Worm (Caenorhabditis elegans) whole organism, late embryonic: ENCODE results near the gene W01D2.1.

ENCODE experiments used
- C08G9.2 ChIP-seq: sonication (generic microtip); optimal IDR thresholded peaks from 2 replicates; lab custom pipeline; 2016; ENCODE audit warnings: mild to moderate bottlenecking, missing genetic modification characterization, moderate library complexity, missing compliant biosample characterization
- C38D4.7 ChIP-seq: fragments of 200-800 bp; sonication (Bioruptor generic); optimal IDR thresholded peaks from 2 replicates; lab custom pipeline; 2018; ENCODE audit warnings: mild to moderate bottlenecking, missing genetic modification characterization, moderate library complexity, missing compliant biosample characterization
- K02D7.2 ChIP-seq: sonication (generic microtip); optimal IDR thresholded peaks from 2 replicates; lab custom pipeline; 2017; ENCODE audit warnings: mild to moderate bottlenecking, missing genetic modification characterization, missing compliant biosample characterization
- K09A11.1 ChIP-seq: sonication (generic microtip); optimal IDR thresholded peaks from 2 replicates; lab custom pipeline; 2017; ENCODE audit warnings: antibody characterized with exemption, mild to moderate bottlenecking, missing genetic modification characterization, missing compliant biosample characterization; ENCODE audit not compliant: insufficient read depth
- T23F11.4 ChIP-seq: fragments of 200-800 bp; sonication (Bioruptor generic); optimal IDR thresholded peaks from 2 replicates; lab custom pipeline; 2018; ENCODE audit warnings: mild to moderate bottlenecking, missing genetic modification characterization, missing compliant biosample characterization
- Y22D7AL.16 ChIP-seq: sonication (generic microtip); optimal IDR thresholded peaks from 2 replicates; lab custom pipeline; 2016; ENCODE audit warnings: missing genetic modification characterization, missing compliant biosample characterization
- ahr-1 ChIP-seq: sonication (generic microtip); optimal IDR thresholded peaks from 2 replicates; lab custom pipeline; 2016; ENCODE audit warnings: missing genetic modification characterization, missing compliant biosample characterization
- ama-1 ChIP-seq: fragments of 150-350 bp; optimal IDR thresholded peaks from 2 replicates; lab custom pipeline; 2014
- ceh-18 ChIP-seq: sonication (generic microtip); optimal IDR thresholded peaks from 2 replicates; lab custom pipeline; 2016; ENCODE audit warnings: missing genetic modification characterization, missing compliant biosample characterization
- ceh-2 ChIP-seq: sonication (generic microtip); optimal IDR thresholded peaks from 2 replicates; lab custom pipeline; 2016; ENCODE audit warnings: missing genotype, missing genetic modification characterization, missing compliant biosample characterization
- ceh-22 ChIP-seq: sonication (generic microtip); optimal IDR thresholded peaks from 2 replicates; lab custom pipeline; 2017; ENCODE audit warnings: missing biosample characterization, missing genetic modification characterization
- ceh-24 ChIP-seq: sonication (generic microtip); optimal IDR thresholded peaks from 2 replicates; lab custom pipeline; 2016; ENCODE audit warnings: mild to moderate bottlenecking, missing genetic modification characterization, missing compliant biosample characterization
- ceh-30 ChIP-seq: fragments of 150-350 bp; optimal IDR thresholded peaks from 2 replicates; lab custom pipeline; 2014; ENCODE audit warnings: missing biosample characterization, missing genetic modification characterization
- dmd-4 ChIP-seq: sonication (generic microtip); optimal IDR thresholded peaks from 2 replicates; lab custom pipeline; 2016; ENCODE audit warnings: borderline replicate concordance, missing genetic modification characterization, missing compliant biosample characterization
- dve-1 ChIP-seq: sonication (generic microtip); optimal IDR thresholded peaks from 2 replicates; lab custom pipeline; 2017; ENCODE audit warnings: antibody characterized with exemption, mild to moderate bottlenecking, missing genetic modification characterization, missing compliant biosample characterization
- elt-2 ChIP-seq: sonication (generic microtip); optimal IDR thresholded peaks from 2 replicates; lab custom pipeline; 2016; ENCODE audit warnings: missing genetic modification reagents, missing genetic modification characterization, missing compliant biosample characterization
- fkh-10 ChIP-seq: fragments of 150-350 bp; optimal IDR thresholded peaks from 2 replicates; lab custom pipeline; 2014; ENCODE audit warnings: missing biosample characterization, missing genetic modification reagents, missing genetic modification characterization
- hlh-8 ChIP-seq: sonication (generic microtip); optimal IDR thresholded peaks from 2 replicates; lab custom pipeline; 2016; ENCODE audit warnings: missing genotype, missing genetic modification characterization, missing compliant biosample characterization
- mec-3 ChIP-seq: sonication (generic microtip); optimal IDR thresholded peaks from 2 replicates; lab custom pipeline; 2016; ENCODE audit warnings: borderline replicate concordance, missing genetic modification characterization, missing compliant biosample characterization
- nhr-232 ChIP-seq: sonication (generic microtip); optimal IDR thresholded peaks from 2 replicates; lab custom pipeline; 2016; ENCODE audit warnings: missing genetic modification characterization, missing compliant biosample characterization
- npax-4 ChIP-seq: sonication (generic microtip); optimal IDR thresholded peaks from 2 replicates; lab custom pipeline; 2016; ENCODE audit warnings: missing genetic modification characterization, missing compliant biosample characterization
- odd-2 ChIP-seq: sonication (generic microtip); optimal IDR thresholded peaks from 2 replicates; lab custom pipeline; 2017; ENCODE audit warnings: antibody characterized with exemption, mild to moderate bottlenecking, missing genetic modification characterization, missing compliant biosample characterization
- pag-3 ChIP-seq: sonication (generic microtip); optimal IDR thresholded peaks from 2 replicates; lab custom pipeline; 2016; ENCODE audit warnings: missing compliant biosample characterization, missing genetic modification characterization, borderline replicate concordance
- pat-9 ChIP-seq: fragments of 200-800 bp; sonication (Bioruptor generic); optimal IDR thresholded peaks from 2 replicates; lab custom pipeline; 2018; ENCODE audit warnings: mild to moderate bottlenecking, missing genetic modification characterization, moderate library complexity, missing compliant biosample characterization
- pha-4 ChIP-seq: fragments of 150-350 bp; optimal IDR thresholded peaks from 2 replicates; lab custom pipeline; 2018; ENCODE audit warnings: missing biosample characterization, missing genetic modification reagents, missing genetic modification characterization
- pros-1 ChIP-seq: fragments of 150-350 bp; optimal IDR thresholded peaks from 2 replicates; lab custom pipeline; 2014; ENCODE audit warnings: missing biosample characterization, missing genetic modification reagents, missing genetic modification characterization
- sox-2 ChIP-seq: fragments of 200-800 bp; sonication (Bioruptor generic); IDR thresholded peaks from 2 replicates; pipeline ENCODE4 v1.3.6; 2022; ENCODE audit warnings: missing genetic modification reagents, missing genetic modification characterization, missing compliant biosample characterization
- sox-4 ChIP-seq: sonication (generic microtip); optimal IDR thresholded peaks from 2 replicates; lab custom pipeline; 2017; ENCODE audit warnings: mild to moderate bottlenecking, missing genetic modification characterization, inconsistent platforms, missing compliant biosample characterization
- syd-9 ChIP-seq: sonication (generic microtip); optimal IDR thresholded peaks from 2 replicates; lab custom pipeline; 2016; ENCODE audit warnings: mild to moderate bottlenecking, missing genetic modification characterization, moderate library complexity, missing compliant biosample characterization
- tbx-2 ChIP-seq: sonication (generic microtip); optimal IDR thresholded peaks from 2 replicates; lab custom pipeline; 2016; ENCODE audit warnings: missing genetic modification characterization, missing compliant biosample characterization
- ttx-3 ChIP-seq: sonication (generic microtip); optimal IDR thresholded peaks from 2 replicates; lab custom pipeline; 2016; ENCODE audit warnings: missing genetic modification reagents, missing genetic modification characterization, missing compliant biosample characterization
- unc-3 ChIP-seq, 2 experiments: fragments of 200-800 bp in 1 of 2; sonication (Bioruptor generic) in 1 of 2; sonication (generic microtip) in 1 of 2; conservative IDR thresholded peaks in 1 of 2; optimal IDR thresholded peaks in 1 of 2; 2 replicates each; pipeline versions ENCODE4 v1.3.6 to Lab custom; 2016 to 2022; ENCODE audit warnings: missing compliant biosample characterization in 2 of 2, missing genetic modification characterization in 2 of 2, missing genetic modification reagents in 1 of 2
- unc-86 ChIP-seq: sonication (generic microtip); optimal IDR thresholded peaks from 2 replicates; lab custom pipeline; 2016; ENCODE audit warnings: missing genetic modification characterization, missing compliant biosample characterization

W01D2.1 gene

ce11 chrII:14811472-14811871, 3.8 kb upstream of the W01D2.1 start:
- TF ChIP-seq C08G9.2 (tag; lab: Kevin White, UChicago) (no peak), Y22D7AL.16 (tag; lab: Kevin White, UChicago) (no peak), ceh-18 (tag; lab: Kevin White, UChicago) (no peak), ama-1 (lab: Kevin White, UChicago) (no peak), ceh-2 (no peak), pat-9 (tag; lab: Kevin White, UChicago) (no peak), K02D7.2 (tag; lab: Kevin White, UChicago) (no peak), sox-2 (GFP tag; lab: Robert Waterston, UW) (no peak)

- TF ChIP-seq K09A11.1 (tag; lab: Kevin White, UChicago) (no peak), C38D4.7 (GFP tag; lab: Kevin White, UChicago) (no peak), mec-3 (tag; lab: Kevin White, UChicago) (no peak), pros-1 (no peak), hlh-8 (tag; lab: Kevin White, UChicago) (no peak), ceh-22 (tag; lab: Kevin White, UChicago) (no peak), ahr-1 (tag; lab: Kevin White, UChicago) (no peak), dmd-4 (tag; lab: Kevin White, UChicago) (no peak), pha-4 (tag; lab: Kevin White, UChicago) (no peak)
Measured at ce11 chrII:14812231-14812630, 3.1 kb upstream of the W01D2.1 start, which contains the start of gene osta-3. osta-3 (plus strand) TSS chrII:14812531.

- no peak for TF ChIP-seq unc-86 (tag; lab: Kevin White, UChicago)
- TF ChIP-seq elt-2 (tag; lab: Kevin White, UChicago): peak; percentile 38
Measured at ce11 chrII:14812661-14813060, 2.7 kb upstream of the W01D2.1 start.

ce11 chrII:14813106-14813505, 2.2 kb upstream of the W01D2.1 start:
- TF ChIP-seq tbx-2 (tag; lab: Kevin White, UChicago) (no peak), sox-4 (tag; lab: Kevin White, UChicago) (no peak), ceh-24 (tag; lab: Kevin White, UChicago) (no peak), T23F11.4 (GFP tag; lab: Kevin White, UChicago) (no peak), unc-86 (tag; lab: Kevin White, UChicago) (no peak), dve-1 (tag; lab: Kevin White, UChicago) (no peak), pag-3 (no peak), syd-9 (tag; lab: Kevin White, UChicago) (no peak), npax-4 (tag; lab: Kevin White, UChicago) (no peak), dmd-4 (tag; lab: Kevin White, UChicago) (no peak), hlh-8 (tag; lab: Kevin White, UChicago) (no peak), ceh-30 (tag; lab: Kevin White, UChicago) (no peak)

ce11 chrII:14816086-14816485, 768 bp downstream of the W01D2.1 start:
- no peak for TF ChIP-seq fkh-10
- TF ChIP-seq ahr-1 (tag; lab: Kevin White, UChicago): no peak
- TF ChIP-seq ama-1 (lab: Kevin White, UChicago): no peak
- TF ChIP-seq, all 69 proteins: peak for 0

- TF ChIP-seq dmd-4 (tag; lab: Kevin White, UChicago) (no peak), nhr-232 (tag; lab: Kevin White, UChicago) (no peak), K09A11.1 (tag; lab: Kevin White, UChicago) (no peak), ttx-3 (no peak), odd-2 (tag; lab: Kevin White, UChicago) (no peak), unc-3 (GFP tag; conservative IDR thresholded peaks at IDR 0.05; lab: Robert Waterston, UW) (no peak), unc-3 (tag; optimal IDR thresholded peaks at IDR 0.05; lab: Kevin White, UChicago) (no peak), pha-4 (tag; lab: Kevin White, UChicago) (no peak)
Measured at ce11 chrII:14818376-14818775, 3.1 kb downstream of the W01D2.1 start, which contains the start of gene nhr-61. nhr-61 (minus strand) TSS chrII:14818543.
